Fruit fly (Drosophila melanogaster) whole organism, wandering third instar larva: ENCODE results near the gene CG14015.

Source experiments
- Abd-B ChIP-seq: fragments of >200 bp; optimal IDR thresholded peaks from 2 replicates; lab custom pipeline; 2017; ENCODE audit warnings: missing biosample characterization, missing genetic modification characterization
- CG32264 ChIP-seq: fragments of 200-800 bp; sonication (Bioruptor generic); optimal IDR thresholded peaks from 2 replicates; lab custom pipeline; 2016; ENCODE audit warnings: missing biosample characterization, missing genetic modification characterization
- CrebA ChIP-seq: fragments of 200-800 bp; sonication (Bioruptor generic); optimal IDR thresholded peaks from 2 replicates; lab custom pipeline; 2016; ENCODE audit warnings: missing biosample characterization, mild to moderate bottlenecking, missing genetic modification characterization, borderline replicate concordance
- GATAd ChIP-seq: sonication (Bioruptor generic); optimal IDR thresholded peaks from 2 replicates; lab custom pipeline; 2016; ENCODE audit warnings: missing biosample characterization, missing genetic modification characterization
- HLH106 ChIP-seq: fragments of 200-800 bp; optimal IDR thresholded peaks from 3 replicates; lab custom pipeline; 2019; ENCODE audit warnings: missing biosample characterization, mild to moderate bottlenecking, missing genetic modification characterization, moderate library complexity
- Hr78 ChIP-seq: fragments of >200 bp; optimal IDR thresholded peaks from 2 replicates; lab custom pipeline; 2017; ENCODE audit warnings: missing biosample characterization, missing genetic modification characterization
- Hr83 ChIP-seq: fragments of 200-300 bp; sonication (Bioruptor generic); optimal IDR thresholded peaks from 2 replicates; lab custom pipeline; 2016; ENCODE audit warnings: missing biosample characterization, mild to moderate bottlenecking, missing genetic modification characterization, moderate library complexity; ENCODE audit not compliant: poor library complexity, severe bottlenecking
- Jra ChIP-seq: sonication (Bioruptor generic); optimal IDR thresholded peaks from 2 replicates; lab custom pipeline; 2016; ENCODE audit warnings: missing biosample characterization, missing genetic modification characterization
- Myc ChIP-seq: fragments of >200 bp; optimal IDR thresholded peaks from 2 replicates; lab custom pipeline; 2017
- OdsH ChIP-seq: fragments of 200-800 bp; sonication (Bioruptor generic); optimal IDR thresholded peaks from 2 replicates; lab custom pipeline; 2016; ENCODE audit warnings: missing biosample characterization, mild to moderate bottlenecking, missing genetic modification characterization
- Rel ChIP-seq, 2 experiments: fragments of 200-800 bp; sonication (Bioruptor generic) in 1 of 2; optimal IDR thresholded peaks; 2 replicates in 1 of 2; 3 replicates in 1 of 2; lab custom pipeline; 2016 to 2019; ENCODE audit warnings: mild to moderate bottlenecking in 2 of 2, missing biosample characterization in 2 of 2, missing genetic modification characterization in 2 of 2, moderate library complexity in 1 of 2
- Sp1 ChIP-seq: fragments of 200-800 bp; sonication (Bioruptor generic); optimal IDR thresholded peaks from 3 replicates; lab custom pipeline; 2019; ENCODE audit warnings: missing biosample characterization, mild to moderate bottlenecking, missing genetic modification characterization, moderate library complexity
- Vsx2 ChIP-seq: fragments of 200-300, 225-300 bp; sonication (Bioruptor generic); optimal IDR thresholded peaks from 2 replicates; lab custom pipeline; 2018; ENCODE audit warnings: missing biosample characterization, missing genetic modification characterization; ENCODE audit not compliant: partially characterized antibody
- br ChIP-seq: fragments of 200-800 bp; sonication (Bioruptor generic); optimal IDR thresholded peaks from 2 replicates; lab custom pipeline; 2016; ENCODE audit warnings: missing biosample characterization, missing genetic modification characterization
- brk ChIP-seq: fragments of 200-800 bp; sonication (Bioruptor generic); optimal IDR thresholded peaks from 2 replicates; lab custom pipeline; 2016; ENCODE audit warnings: missing biosample characterization, mild to moderate bottlenecking, missing genetic modification characterization
- dl ChIP-seq, 2 experiments: fragments of 175-275, 200-275 bp in 1 of 2; fragments of 200-275 bp in 1 of 2; sonication (Bioruptor generic); optimal IDR thresholded peaks; lab custom pipeline; 2018; ENCODE audit warnings: mild to moderate bottlenecking in 2 of 2, missing biosample characterization in 2 of 2, missing genetic modification characterization in 2 of 2, moderate library complexity in 2 of 2; ENCODE audit not compliant: partially characterized antibody in 2 of 2, insufficient read depth in 1 of 2
- dmrt93B ChIP-seq: fragments of 200-800 bp; sonication (Bioruptor generic); optimal IDR thresholded peaks from 2 replicates; lab custom pipeline; 2018; ENCODE audit warnings: missing biosample characterization, mild to moderate bottlenecking, missing genetic modification characterization
- dsf ChIP-seq: sonication (Bioruptor generic); optimal IDR thresholded peaks from 2 replicates; lab custom pipeline; 2016; ENCODE audit warnings: missing biosample characterization, missing genetic modification characterization, borderline replicate concordance
- ey ChIP-seq: fragments of 200-800 bp; sonication (Bioruptor generic); optimal IDR thresholded peaks from 2 replicates; lab custom pipeline; 2016; ENCODE audit warnings: missing biosample characterization, missing genetic modification characterization
- foxo ChIP-seq, 2 experiments: fragments of 200-800 bp; sonication (Bioruptor generic); optimal IDR thresholded peaks; 2 replicates in 1 of 2; 3 replicates in 1 of 2; lab custom pipeline; 2016 to 2017; ENCODE audit warnings: missing biosample characterization in 2 of 2, missing genetic modification characterization in 2 of 2
- fru ChIP-seq: fragments of 200-800 bp; sonication (Bioruptor generic); optimal IDR thresholded peaks from 3 replicates; lab custom pipeline; 2016; ENCODE audit warnings: missing biosample characterization, mild to moderate bottlenecking, missing genetic modification characterization
- h ChIP-seq: fragments of 200-800 bp; sonication (Bioruptor generic); optimal IDR thresholded peaks from 3 replicates; lab custom pipeline; 2016; ENCODE audit warnings: missing biosample characterization, mild to moderate bottlenecking, missing genetic modification characterization
- jim ChIP-seq: fragments of 175-275, 200-325 bp; sonication (Bioruptor generic); optimal IDR thresholded peaks from 2 replicates; lab custom pipeline; 2016; ENCODE audit warnings: missing biosample characterization, mild to moderate bottlenecking, missing genetic modification characterization
- lola ChIP-seq: fragments of >200 bp; optimal IDR thresholded peaks from 2 replicates; lab custom pipeline; 2017; ENCODE audit warnings: missing biosample characterization, missing genetic modification characterization
- pan ChIP-seq: fragments of >200 bp; optimal IDR thresholded peaks from 2 replicates; lab custom pipeline; 2017
- psq ChIP-seq: fragments of 200-800 bp; sonication (Bioruptor generic); optimal IDR thresholded peaks from 3 replicates; lab custom pipeline; 2017; ENCODE audit warnings: missing biosample characterization, mild to moderate bottlenecking, missing genetic modification characterization, moderate library complexity
- sage ChIP-seq: fragments of 200-800 bp; sonication (Bioruptor generic); optimal IDR thresholded peaks from 2 replicates; lab custom pipeline; 2016; ENCODE audit warnings: missing biosample characterization, mild to moderate bottlenecking, missing genetic modification characterization
- sv ChIP-seq: fragments of 200-800 bp; sonication (Bioruptor generic); optimal IDR thresholded peaks from 3 replicates; lab custom pipeline; 2016; ENCODE audit warnings: missing biosample characterization, missing genetic modification characterization
- tai ChIP-seq: sonication (Bioruptor generic); optimal IDR thresholded peaks from 2 replicates; lab custom pipeline; 2016; ENCODE audit warnings: missing biosample characterization, missing genetic modification characterization
- usp ChIP-seq: fragments of >200 bp; optimal IDR thresholded peaks from 2 replicates; lab custom pipeline; 2017; ENCODE audit warnings: missing biosample characterization, missing genetic modification characterization
- woc ChIP-seq: sonication (Bioruptor generic); optimal IDR thresholded peaks from 2 replicates; lab custom pipeline; 2016; ENCODE audit warnings: missing biosample characterization, mild to moderate bottlenecking, missing genetic modification characterization

CG14015 gene

DNA sequence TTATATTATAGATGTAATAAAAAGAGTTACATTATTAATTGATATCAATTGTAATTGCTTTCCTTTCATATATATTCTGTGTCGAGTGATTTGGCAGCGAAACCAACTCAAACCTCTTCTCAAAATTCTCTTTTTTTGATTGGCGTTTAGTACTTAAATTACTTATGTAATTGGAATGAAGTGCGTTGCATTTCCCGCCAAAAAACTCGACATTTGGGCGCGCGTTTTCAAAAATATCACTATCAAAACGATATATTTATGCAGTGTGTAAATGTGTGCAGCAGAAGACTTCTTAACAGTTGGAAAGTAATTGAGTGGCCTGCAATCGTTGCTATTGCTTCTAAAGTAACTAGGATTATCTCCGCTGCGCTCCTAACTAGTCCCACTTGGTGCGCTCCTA lies 1.9 kb downstream of the CG14015 start:
- TF ChIP-seq HLH106 (tag; lab: Kevin White, UChicago) = no peak
- no peak for TF ChIP-seq Jra (GFP tag; lab: Kevin White, UChicago)
- TF ChIP-seq Hr78 = no peak
- no peak for TF ChIP-seq Hr83 (GFP tag; lab: Kevin White, UChicago)
- no peak for TF ChIP-seq Vsx2 (GFP tag; lab: Kevin White, UChicago)
- TF ChIP-seq Abd-B (GFP tag; lab: Kevin White, UChicago) = no peak
- TF ChIP-seq br (GFP tag; lab: Kevin White, UChicago) = no peak
- TF ChIP-seq jim (GFP tag; lab: Kevin White, UChicago) = no peak
- no peak for TF ChIP-seq Rel (GFP tag; optimal IDR thresholded peaks at IDR 0.05; lab: Kevin White, UChicago)
- no peak for TF ChIP-seq Rel (tag; optimal IDR thresholded peaks at IDR 0.05; lab: Kevin White, UChicago)
- TF ChIP-seq brk (GFP tag; lab: Kevin White, UChicago) = no peak
- TF ChIP-seq OdsH (GFP tag; lab: Kevin White, UChicago) = no peak
- no peak for TF ChIP-seq foxo (GFP tag; optimal IDR thresholded peaks at IDR 0.05; lab: Kevin White, UChicago)
- TF ChIP-seq tai (GFP tag; lab: Kevin White, UChicago) = no peak
- no peak for TF ChIP-seq sv (GFP tag; lab: Kevin White, UChicago)
- TF ChIP-seq h (GFP tag; lab: Kevin White, UChicago) = no peak

DNA sequence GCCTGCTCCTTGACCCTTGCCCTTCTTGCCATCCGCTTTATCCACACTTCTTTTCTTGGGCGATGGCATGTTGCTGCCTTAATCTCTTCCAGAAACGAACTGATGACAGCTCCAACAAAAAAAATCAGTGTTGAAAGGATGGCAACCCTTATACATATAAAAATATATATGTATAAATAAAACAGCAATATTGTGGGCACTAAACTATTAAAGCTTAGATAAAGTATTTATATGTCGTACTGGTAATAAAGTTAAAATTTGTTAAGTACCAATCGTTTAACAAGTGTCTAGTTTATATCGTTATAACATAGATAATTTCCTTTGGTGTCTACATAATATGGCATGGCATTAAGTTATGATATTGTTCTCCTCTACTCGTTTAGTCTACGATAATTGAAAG lies 2.3 kb downstream of the CG14015 start, which contains the start of gene tomb:
Gene tomb, minus strand, starts transcription at position 101 of the 400 bp plus-strand sequence.
- no peak for TF ChIP-seq Abd-B (GFP tag; lab: Kevin White, UChicago)
- TF ChIP-seq CrebA (GFP tag; lab: Kevin White, UChicago) = no peak
- TF ChIP-seq pan = no peak
- TF ChIP-seq lola = no peak
- no peak for TF ChIP-seq sv (GFP tag; lab: Kevin White, UChicago)
- no peak for TF ChIP-seq dmrt93B (GFP tag; lab: Kevin White, UChicago)
- no peak for TF ChIP-seq jim (GFP tag; lab: Kevin White, UChicago)
- no peak for TF ChIP-seq dsf
- TF ChIP-seq woc (GFP tag; lab: Kevin White, UChicago) = no peak
- no peak for TF ChIP-seq GATAd
- TF ChIP-seq Rel (GFP tag; optimal IDR thresholded peaks at IDR 0.05; lab: Kevin White, UChicago) = no peak
- no peak for TF ChIP-seq Rel (tag; optimal IDR thresholded peaks at IDR 0.05; lab: Kevin White, UChicago)
- no peak for TF ChIP-seq usp (GFP tag; lab: Kevin White, UChicago)
- TF ChIP-seq sage (GFP tag; lab: Kevin White, UChicago) = no peak

DNA sequence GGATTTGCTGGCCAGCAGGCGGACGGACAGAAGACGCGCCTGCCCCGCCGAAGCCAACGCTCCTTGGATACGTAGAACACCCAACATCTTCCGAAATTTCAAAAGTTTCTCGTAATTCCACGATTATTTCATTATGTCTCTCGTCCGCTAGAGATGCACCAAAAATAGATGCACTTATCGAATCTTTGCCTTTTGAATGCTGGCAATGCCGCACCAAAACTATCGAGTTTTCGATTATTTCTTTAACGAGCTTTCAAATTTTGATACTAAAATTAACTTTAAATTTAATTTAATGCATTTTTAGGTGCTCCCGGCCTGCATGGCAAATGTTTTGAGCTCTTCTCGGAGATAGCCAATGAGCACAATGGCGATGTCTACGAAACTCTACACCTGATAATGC lies 6.9 kb downstream of the CG14015 start, which contains the start of gene Coq6:
Gene Coq6, minus strand, starts transcription at position 163 of the 400 bp plus-strand sequence.
- no peak for TF ChIP-seq brk (GFP tag; lab: Kevin White, UChicago)
- peak; percentile 80 for TF ChIP-seq Hr83 (GFP tag; lab: Kevin White, UChicago)
- no peak for TF ChIP-seq foxo (GFP tag; optimal IDR thresholded peaks at IDR 0.05; lab: Kevin White, UChicago)

DNA sequence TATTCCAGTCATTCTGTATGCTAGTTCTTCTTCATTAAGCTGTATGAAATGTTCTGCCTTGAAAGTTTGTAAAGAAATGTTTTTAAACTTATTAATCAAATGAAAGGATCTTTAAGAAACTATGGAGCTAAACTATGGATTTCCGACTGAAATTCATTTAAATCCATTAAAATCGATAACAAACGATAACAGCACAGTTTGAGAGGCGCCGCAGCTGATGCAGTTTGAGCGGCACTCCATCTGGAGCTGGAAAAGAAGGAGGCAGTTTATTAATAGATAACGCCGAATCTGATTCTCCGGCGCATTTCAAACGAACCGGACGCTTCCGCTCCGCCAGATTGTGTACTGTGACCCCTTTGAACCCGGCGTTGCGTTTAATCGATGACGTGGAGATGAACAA lies 11.1 kb downstream of the CG14015 start, which contains the start of gene CG31915:
Gene CG31915, plus strand, starts transcription at position 263 of the 400 bp plus-strand sequence.
- TF ChIP-seq Myc = peak; percentile 76
- TF ChIP-seq br (GFP tag; lab: Kevin White, UChicago) = no peak

DNA sequence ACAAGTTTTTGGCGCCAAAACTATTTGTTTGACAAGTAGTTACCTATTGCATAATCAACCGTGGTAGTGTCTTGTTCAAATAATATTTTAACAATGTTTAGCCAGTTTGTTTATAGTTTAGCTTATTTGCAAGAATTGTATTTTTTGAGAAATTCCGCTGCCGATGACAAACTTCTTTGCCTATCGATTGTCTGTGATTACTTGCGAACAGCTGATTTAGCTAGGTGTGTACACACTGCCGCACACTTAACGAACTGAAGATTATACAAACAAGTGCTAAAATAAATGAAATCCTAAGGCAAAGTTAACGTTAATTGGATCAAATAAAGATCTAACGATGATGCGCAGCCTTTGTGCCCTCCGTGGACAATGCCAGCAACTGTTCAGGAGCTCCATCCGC lies 12.3 kb downstream of the CG14015 start, which contains the start of gene Cox11:
Gene Cox11, plus strand, starts transcription at position 220 of the 400 bp plus-strand sequence.
- TF ChIP-seq Sp1 (GFP tag; lab: Kevin White, UChicago) = no peak
- no peak for TF ChIP-seq Jra (GFP tag; lab: Kevin White, UChicago)
- no peak for TF ChIP-seq HLH106 (tag; lab: Kevin White, UChicago)
- no peak for TF ChIP-seq ey (GFP tag; lab: Kevin White, UChicago)
- no peak for TF ChIP-seq woc (GFP tag; lab: Kevin White, UChicago)
- TF ChIP-seq CG32264 (GFP tag; lab: Kevin White, UChicago) = no peak
- TF ChIP-seq psq (GFP tag; lab: Kevin White, UChicago) = no peak
- TF ChIP-seq dl (GFP tag; optimal IDR thresholded peaks at IDR 0.05; lab: Kevin White, UChicago; ENCODE audit: insufficient read depth in 1 of 2, partially characterized antibody in 2 of 2) = no peak
- no peak for TF ChIP-seq Vsx2 (GFP tag; lab: Kevin White, UChicago)
- TF ChIP-seq Abd-B (GFP tag; lab: Kevin White, UChicago) = no peak
- no peak for TF ChIP-seq sage (GFP tag; lab: Kevin White, UChicago)
- TF ChIP-seq h (GFP tag; lab: Kevin White, UChicago) = no peak
- no peak for TF ChIP-seq fru (GFP tag; lab: Kevin White, UChicago)
- no peak for TF ChIP-seq CrebA (GFP tag; lab: Kevin White, UChicago)
- no peak for TF ChIP-seq Myc
- no peak for TF ChIP-seq jim (GFP tag; lab: Kevin White, UChicago)
- TF ChIP-seq brk (GFP tag; lab: Kevin White, UChicago) = no peak
